Fruit fly (Drosophila melanogaster): Measurements from ENCODE around the gene CG13255.
A peak's percentile ranks its signal among the peaks of the same experiment; 100 is the strongest.

CG13255 gene

DNA sequence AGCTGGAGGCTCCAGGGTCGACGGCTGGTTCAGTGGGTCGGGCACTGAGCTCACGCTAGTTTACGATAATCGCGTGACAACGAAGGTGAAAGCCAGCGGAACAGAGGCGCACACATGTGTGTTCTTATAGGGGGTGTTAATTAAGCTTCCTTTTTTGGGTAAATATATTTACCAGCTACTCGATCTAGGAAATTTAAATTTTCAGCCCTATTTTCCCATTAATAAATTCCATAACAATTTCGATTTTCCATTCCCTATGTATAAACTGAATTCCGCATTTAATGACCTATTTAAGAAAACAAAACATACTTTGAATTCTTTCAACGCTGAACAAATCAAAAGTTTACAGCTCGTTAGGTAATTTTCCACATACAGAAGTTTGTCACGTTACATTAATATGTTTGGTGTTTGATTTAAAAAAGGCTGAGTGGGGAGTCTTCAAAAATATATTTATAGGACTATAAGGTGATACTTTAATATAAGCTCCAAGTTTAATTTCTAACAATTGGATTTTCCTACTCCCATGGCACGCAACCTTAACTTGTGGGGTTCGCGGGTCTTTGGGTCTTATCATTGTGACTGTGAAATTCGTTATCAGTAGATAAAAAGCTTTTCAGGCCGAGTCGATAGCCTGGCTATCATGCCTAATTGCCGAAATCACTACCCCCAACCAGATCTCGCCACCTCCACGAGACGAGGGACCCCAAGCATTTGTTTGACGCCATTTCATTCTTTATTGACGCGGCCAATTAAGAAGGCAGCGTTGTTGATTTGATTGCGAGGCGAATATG is at the start of gene CG13255:
Gene CG13255 (plus strand): TSS at position 449 of the 791 bp plus-strand sequence.
- TF ChIP-seq Myc (optimal IDR thresholded peaks at IDR 0.05) (no peak), ttk (optimal IDR thresholded peaks at IDR 0.05) (no peak), psq (optimal IDR thresholded peaks at IDR 0.05) (no peak), Sin3A (optimal IDR thresholded peaks at IDR 0.05) (no peak), insv (optimal IDR thresholded peaks at IDR 0.05) (no peak), h (optimal IDR thresholded peaks at IDR 0.05) (no peak)

DNA sequence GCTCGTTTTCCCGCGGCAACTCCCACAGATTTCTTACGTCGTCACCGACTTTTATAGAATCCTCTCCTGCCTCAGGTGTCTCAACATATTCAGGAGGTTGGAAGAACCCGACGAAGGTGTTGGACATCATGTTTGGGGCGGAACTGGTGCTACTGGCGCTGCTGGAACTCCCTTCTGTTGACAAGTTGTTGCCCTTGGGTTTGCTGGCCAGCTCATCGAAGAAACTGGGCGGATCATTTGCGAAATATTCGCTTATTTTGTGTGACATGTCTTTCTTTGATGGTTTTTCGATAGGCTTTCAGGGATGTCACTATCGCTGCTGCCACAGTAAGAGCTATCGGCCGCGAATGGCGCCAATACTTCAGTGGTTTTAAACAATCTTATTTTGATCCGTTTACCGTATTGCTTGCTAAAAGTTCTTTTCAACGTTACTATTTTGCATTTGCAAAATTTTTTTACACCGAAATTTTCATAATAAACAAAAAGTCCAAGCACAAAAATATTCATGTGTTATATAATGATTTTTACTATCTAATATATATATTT is 49.4 kb upstream of the CG13255 start, which contains the start of gene CG11396:
Gene CG11396 (minus strand): TSS at position 303 of the 546 bp plus-strand sequence.
- TF ChIP-seq psq (optimal IDR thresholded peaks at IDR 0.05) (no peak), insv (optimal IDR thresholded peaks at IDR 0.05) (peak; percentile 43), Sin3A (optimal IDR thresholded peaks at IDR 0.05) (no peak)

DNA sequence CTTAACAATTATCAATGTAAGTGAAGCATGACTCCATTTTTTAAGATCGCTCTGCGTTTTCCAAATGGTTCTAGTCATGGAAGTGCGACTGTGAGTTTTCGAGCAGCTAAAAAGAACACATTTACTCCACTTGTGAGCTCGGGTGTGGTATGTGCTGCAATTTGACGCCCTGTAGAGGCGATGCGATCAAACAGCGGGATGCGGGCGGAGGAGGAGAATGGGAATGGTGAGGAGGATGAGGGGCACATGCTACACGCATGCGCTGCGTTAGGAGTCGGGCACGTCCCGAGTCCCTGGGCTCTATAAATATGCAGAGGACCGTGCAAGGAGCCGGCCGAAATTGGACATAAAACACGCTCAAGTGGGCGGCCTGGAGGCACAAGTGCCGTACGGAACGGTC is 48.0 kb upstream of the CG13255 start:
- TF ChIP-seq Myc (optimal IDR thresholded peaks at IDR 0.05): no peak
- no peak for TF ChIP-seq psq (optimal IDR thresholded peaks at IDR 0.05)

- no peak for TF ChIP-seq insv (optimal IDR thresholded peaks at IDR 0.05)
- TF ChIP-seq Sin3A (optimal IDR thresholded peaks at IDR 0.05): no peak
- no peak for TF ChIP-seq h (optimal IDR thresholded peaks at IDR 0.05)
- no peak for TF ChIP-seq Myc (optimal IDR thresholded peaks at IDR 0.05)
- no peak for TF ChIP-seq psq (optimal IDR thresholded peaks at IDR 0.05)
- no peak for TF ChIP-seq ttk (optimal IDR thresholded peaks at IDR 0.05)
Observed at dm6 chr3L:20792693-20793092, 44.6 kb upstream of the CG13255 start, which contains the start of gene Six4. Gene Six4 (minus strand): TSS chr3L:20792777.

DNA sequence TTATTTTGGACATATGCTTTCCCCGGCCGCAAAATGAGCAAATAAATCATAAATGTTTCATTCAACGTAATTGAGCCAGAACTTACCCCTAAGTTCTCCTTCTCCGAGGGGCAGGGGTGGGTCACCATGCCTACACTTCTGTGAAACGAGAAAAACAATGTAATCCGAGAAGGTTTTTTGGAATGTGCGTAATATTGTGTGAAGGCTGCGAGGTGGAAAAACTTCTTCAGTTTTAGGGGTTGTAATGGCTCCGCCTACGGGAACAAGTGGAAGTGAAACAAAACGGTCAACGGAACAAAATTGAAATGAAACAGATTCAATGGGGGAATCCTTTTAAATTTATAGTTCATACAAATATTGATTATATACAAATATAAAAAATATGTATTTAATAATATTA is 40.5 kb upstream of the CG13255 start:
- TF ChIP-seq psq (optimal IDR thresholded peaks at IDR 0.05): no peak
- no peak for TF ChIP-seq Myc (optimal IDR thresholded peaks at IDR 0.05)
- no peak for TF ChIP-seq Sin3A (optimal IDR thresholded peaks at IDR 0.05)
- TF ChIP-seq h (optimal IDR thresholded peaks at IDR 0.05): no peak

dm6 chr3L:20797379-20797778 is 39.9 kb upstream of the CG13255 start:
- TF ChIP-seq ttk (optimal IDR thresholded peaks at IDR 0.05) (no peak), psq (optimal IDR thresholded peaks at IDR 0.05) (no peak), h (optimal IDR thresholded peaks at IDR 0.05) (no peak), insv (optimal IDR thresholded peaks at IDR 0.05) (no peak), Myc (optimal IDR thresholded peaks at IDR 0.05) (no peak), Sin3A (optimal IDR thresholded peaks at IDR 0.05) (no peak)

DNA sequence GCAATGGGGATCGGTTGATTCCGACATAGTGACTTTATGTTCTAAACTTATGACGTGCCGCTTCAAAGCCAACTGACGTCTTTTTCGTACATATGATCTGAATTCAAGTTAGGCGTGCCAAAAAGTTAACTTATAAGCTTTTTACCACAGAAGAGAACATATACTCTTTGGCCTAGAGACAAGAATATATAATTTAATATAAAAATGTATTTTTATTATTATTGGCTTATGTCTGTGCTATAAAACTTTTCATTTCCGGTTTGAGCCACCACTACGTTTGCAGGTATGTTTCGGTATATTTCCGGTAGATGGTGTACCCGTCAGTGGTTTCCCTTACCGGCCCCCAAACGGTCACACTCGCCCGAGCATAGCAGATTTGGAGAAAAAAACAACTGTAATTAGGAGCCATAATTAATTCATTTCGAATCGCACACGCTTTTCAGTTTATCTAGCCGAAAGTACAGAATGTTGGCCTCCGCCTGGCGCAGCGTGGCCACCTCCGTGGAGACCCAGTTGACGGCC is 38.9 kb upstream of the CG13255 start, which contains the start of the genes CG3698 and tzn:
Gene CG3698 (minus strand): TSS at position 51 of the 522 bp plus-strand sequence.
Gene tzn (plus strand): TSS at position 321 of the 522 bp plus-strand sequence.
- TF ChIP-seq Myc (optimal IDR thresholded peaks at IDR 0.05) (no peak), psq (optimal IDR thresholded peaks at IDR 0.05) (no peak)

DNA sequence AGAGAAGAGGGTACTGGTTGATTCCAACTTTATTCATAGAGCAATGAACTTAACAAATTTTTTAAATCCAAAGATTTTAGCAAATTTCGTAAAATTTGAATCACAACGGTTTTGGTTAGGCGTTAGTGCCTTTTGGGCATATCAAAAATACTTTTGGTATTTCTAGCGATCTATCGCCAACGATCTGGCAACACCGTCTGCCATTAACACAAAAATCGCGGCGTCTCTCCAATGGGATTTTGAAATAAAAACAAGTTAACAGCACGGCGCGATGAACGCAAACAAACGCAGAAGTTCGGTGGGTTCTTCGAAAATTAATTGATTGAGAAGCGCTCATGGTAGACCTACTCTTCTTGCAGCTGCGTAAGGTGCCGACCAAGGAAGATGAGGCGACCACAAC is 37.1 kb upstream of the CG13255 start, which contains the start of gene Spc105R:
Gene Spc105R (plus strand): TSS at position 203 of the 400 bp plus-strand sequence.
- TF ChIP-seq insv (optimal IDR thresholded peaks at IDR 0.05): no peak
- TF ChIP-seq psq (optimal IDR thresholded peaks at IDR 0.05): no peak
- no peak for TF ChIP-seq Sin3A (optimal IDR thresholded peaks at IDR 0.05)
- no peak for TF ChIP-seq h (optimal IDR thresholded peaks at IDR 0.05)
- no peak for TF ChIP-seq Myc (optimal IDR thresholded peaks at IDR 0.05)
- TF ChIP-seq ttk (optimal IDR thresholded peaks at IDR 0.05): no peak

dm6 chr3L:20809088-20809999 is 27.9 kb upstream of the CG13255 start, which contains the start of the genes CG3634 and HIPP1:
Gene CG3634 (minus strand): TSS chr3L:20809272.
Gene HIPP1 (plus strand): TSS chr3L:20809669.
- no peak for TF ChIP-seq insv (optimal IDR thresholded peaks at IDR 0.05)
- no peak for TF ChIP-seq Myc (optimal IDR thresholded peaks at IDR 0.05)
- TF ChIP-seq psq (optimal IDR thresholded peaks at IDR 0.05): no peak
- TF ChIP-seq ttk (optimal IDR thresholded peaks at IDR 0.05): no peak
- TF ChIP-seq h (optimal IDR thresholded peaks at IDR 0.05): no peak
- TF ChIP-seq Sin3A (optimal IDR thresholded peaks at IDR 0.05): no peak

dm6 chr3L:20815666-20816375 is 21.5 kb upstream of the CG13255 start, which contains the start of the genes CG3618 and Pka-R1:
Gene CG3618 (minus strand): TSS chr3L:20816075.
Gene Pka-R1 (plus strand): TSS chr3L:20816118.
- TF ChIP-seq psq (optimal IDR thresholded peaks at IDR 0.05): no peak
- no peak for TF ChIP-seq h (optimal IDR thresholded peaks at IDR 0.05)
- TF ChIP-seq ttk (optimal IDR thresholded peaks at IDR 0.05): no peak
- TF ChIP-seq Myc (optimal IDR thresholded peaks at IDR 0.05): no peak
- TF ChIP-seq Sin3A (optimal IDR thresholded peaks at IDR 0.05): no peak
- no peak for TF ChIP-seq insv (optimal IDR thresholded peaks at IDR 0.05)

- TF ChIP-seq psq (optimal IDR thresholded peaks at IDR 0.05): no peak
- no peak for TF ChIP-seq h (optimal IDR thresholded peaks at IDR 0.05)
- TF ChIP-seq Sin3A (optimal IDR thresholded peaks at IDR 0.05): no peak
- no peak for TF ChIP-seq insv (optimal IDR thresholded peaks at IDR 0.05)
- no peak for TF ChIP-seq Myc (optimal IDR thresholded peaks at IDR 0.05)
Observed at dm6 chr3L:20817927-20818326, 19.4 kb upstream of the CG13255 start, which contains the start of gene Mst77F. Gene Mst77F (minus strand): TSS chr3L:20818027.
